Worm (Caenorhabditis elegans) whole organism, midembryonic: ENCODE results near the gene C26E1.2.

Source experiments
- T22C8.4 ChIP-seq: fragments of 200-800 bp; sonication (Bioruptor generic); IDR thresholded peaks from 2 replicates; pipeline ENCODE4 v1.3.6; 2022; ENCODE audit warnings: missing genetic modification characterization, missing compliant biosample characterization
- ztf-29 ChIP-seq: fragments of 200-800 bp; sonication (Bioruptor generic); IDR thresholded peaks from 2 replicates; pipeline ENCODE4 v1.3.6; 2022; ENCODE audit warnings: missing genetic modification reagents, missing genetic modification characterization, missing compliant biosample characterization

DNA sequence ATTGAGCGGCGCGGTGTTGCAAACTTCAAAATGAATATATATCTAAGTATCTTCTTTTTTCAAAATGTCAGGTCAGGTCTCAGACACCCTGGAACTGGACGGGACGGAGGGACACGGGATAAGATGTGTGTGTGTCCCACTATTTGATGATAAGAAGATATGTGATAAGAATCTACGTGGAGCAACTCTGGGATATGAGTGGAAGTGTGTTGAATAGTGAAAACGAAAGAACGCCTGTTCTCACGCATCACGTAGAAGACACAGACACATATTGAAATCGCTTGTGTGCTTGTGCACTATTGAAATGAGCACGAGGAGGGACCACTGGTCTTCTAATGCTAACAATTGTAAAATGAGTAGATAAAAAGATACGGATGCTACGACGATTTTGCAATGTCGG is 9.1 kb upstream of the C26E1.2 start, which contains the start of gene uig-1:
- TF ChIP-seq ztf-29, result no peak
- TF ChIP-seq T22C8.4 (GFP tag; lab: Robert Waterston, UW), result no peak
